Worm (Caenorhabditis elegans) whole organism, L1 larva: ENCODE data around the gene srt-32.
A peak's percentile ranks its signal among the peaks of the same experiment; 100 is the strongest.

Experiments
- C34B4.2 ChIP-seq: sonication (generic microtip); optimal IDR thresholded peaks from 2 replicates; lab custom pipeline; 2017; ENCODE audit warnings: mild to moderate bottlenecking, missing genetic modification characterization, missing compliant biosample characterization
- ceh-8 ChIP-seq: fragments of 200-800 bp; sonication (Bioruptor generic); optimal IDR thresholded peaks from 2 replicates; lab custom pipeline; 2018; ENCODE audit warnings: mild to moderate bottlenecking, missing genetic modification characterization, moderate library complexity, missing compliant biosample characterization
- ceh-90 ChIP-seq: sonication (generic microtip); optimal IDR thresholded peaks from 2 replicates; lab custom pipeline; 2016; ENCODE audit warnings: missing genetic modification characterization, missing compliant biosample characterization
- dpl-1 ChIP-seq, 3 experiments: fragments of 150-350 bp in 2 of 3; sonication (generic microtip) in 1 of 3; optimal IDR thresholded peaks; 2 replicates each; lab custom pipeline; 2014 to 2017; ENCODE audit warnings: missing biosample characterization in 3 of 3, missing genetic modification characterization in 3 of 3, missing genetic modification reagents in 3 of 3
- efl-1 ChIP-seq, 4 experiments: fragments of 150-350 bp; optimal IDR thresholded peaks in 3 of 4; peaks in 1 of 4; 1 replicate in 1 of 4; 2 replicates in 3 of 4; lab custom pipeline; 2014; ENCODE audit warnings: missing biosample characterization in 2 of 4, missing genetic modification characterization in 2 of 4, missing genetic modification reagents in 2 of 4
- egl-27 ChIP-seq, 2 experiments: fragments of 150-350 bp in 1 of 2; sonication (generic microtip); optimal IDR thresholded peaks; 3 replicates each; lab custom pipeline; 2017 to 2018; ENCODE audit warnings: missing biosample characterization in 2 of 2, missing genetic modification characterization in 2 of 2, missing genetic modification reagents in 2 of 2
- elt-2 ChIP-seq: sonication (generic microtip); optimal IDR thresholded peaks from 2 replicates; lab custom pipeline; 2016; ENCODE audit warnings: missing genetic modification characterization, mild to moderate bottlenecking, inconsistent platforms, missing compliant biosample characterization, missing genetic modification reagents
- fkh-10 ChIP-seq: sonication (generic microtip); optimal IDR thresholded peaks from 2 replicates; lab custom pipeline; 2017; ENCODE audit warnings: missing biosample characterization, missing genetic modification reagents, missing genetic modification characterization
- fkh-4 ChIP-seq: sonication (generic microtip); optimal IDR thresholded peaks from 2 replicates; lab custom pipeline; 2016; ENCODE audit warnings: missing compliant biosample characterization, missing genetic modification characterization, borderline replicate concordance
- fkh-8 ChIP-seq: sonication (generic microtip); optimal IDR thresholded peaks from 2 replicates; lab custom pipeline; 2016; ENCODE audit warnings: mild to moderate bottlenecking, missing genetic modification characterization, missing compliant biosample characterization
- lin-14 ChIP-seq: fragments of 200-800 bp; sonication (Bioruptor generic); optimal IDR thresholded peaks from 2 replicates; lab custom pipeline; 2018; ENCODE audit warnings: mild to moderate bottlenecking, missing genetic modification characterization, moderate library complexity, missing compliant biosample characterization
- lin-15B ChIP-seq: fragments of 150-350 bp; sonication (generic microtip); optimal IDR thresholded peaks from 3 replicates; lab custom pipeline; 2014; ENCODE audit warnings: missing biosample characterization, missing genetic modification characterization
- lin-35 ChIP-seq, 2 experiments: fragments of 150-350 bp; optimal IDR thresholded peaks; 2 replicates each; lab custom pipeline; 2014; ENCODE audit warnings: missing biosample characterization in 2 of 2, missing genetic modification characterization in 2 of 2, missing genetic modification reagents in 2 of 2
- lin-39 ChIP-seq: fragments of 150-350 bp; optimal IDR thresholded peaks from 2 replicates; lab custom pipeline; 2014; ENCODE audit warnings: missing biosample characterization, missing genetic modification reagents, missing genetic modification characterization
- lsy-2 ChIP-seq, 2 experiments: fragments of 150-350 bp; optimal IDR thresholded peaks; 2 replicates each; lab custom pipeline; 2014; ENCODE audit warnings: missing biosample characterization in 2 of 2, missing genetic modification characterization in 2 of 2
- mep-1 ChIP-seq: fragments of 150-350 bp; optimal IDR thresholded peaks from 2 replicates; lab custom pipeline; 2014; ENCODE audit warnings: missing biosample characterization, missing genetic modification characterization
- nhr-11 ChIP-seq: fragments of 150-350 bp; optimal IDR thresholded peaks from 2 replicates; lab custom pipeline; 2014; ENCODE audit warnings: missing biosample characterization, missing genetic modification characterization
- nhr-20 ChIP-seq: sonication (generic microtip); optimal IDR thresholded peaks from 2 replicates; lab custom pipeline; 2016; ENCODE audit warnings: mild to moderate bottlenecking, missing genetic modification characterization, missing compliant biosample characterization
- nhr-47 ChIP-seq: sonication (generic microtip); optimal IDR thresholded peaks from 2 replicates; lab custom pipeline; 2016; ENCODE audit warnings: mild to moderate bottlenecking, missing genetic modification characterization, moderate library complexity, missing compliant biosample characterization
- nhr-77 ChIP-seq: fragments of 150-350 bp; optimal IDR thresholded peaks from 2 replicates; lab custom pipeline; 2014; ENCODE audit warnings: missing biosample characterization, missing genetic modification characterization
- nhr-84 ChIP-seq: sonication (generic microtip); optimal IDR thresholded peaks from 2 replicates; lab custom pipeline; 2017; ENCODE audit warnings: missing biosample characterization, missing genetic modification characterization
- pax-3 ChIP-seq: fragments of 200-800 bp; sonication (Bioruptor generic); optimal IDR thresholded peaks from 2 replicates; lab custom pipeline; 2018; ENCODE audit warnings: mild to moderate bottlenecking, missing genetic modification characterization, moderate library complexity, missing compliant biosample characterization
- rnt-1 ChIP-seq: sonication (generic microtip); optimal IDR thresholded peaks from 2 replicates; lab custom pipeline; 2016; ENCODE audit warnings: mild to moderate bottlenecking, missing genetic modification characterization, moderate library complexity, missing compliant biosample characterization
- skn-1 ChIP-seq: fragments of 150-350 bp; optimal IDR thresholded peaks from 2 replicates; lab custom pipeline; 2014; ENCODE audit warnings: missing biosample characterization, missing genetic modification characterization
- snu-23 ChIP-seq: sonication (generic microtip); optimal IDR thresholded peaks from 2 replicates; lab custom pipeline; 2016; ENCODE audit warnings: missing genetic modification characterization, missing compliant biosample characterization
- sox-4 ChIP-seq: sonication (generic microtip); optimal IDR thresholded peaks from 2 replicates; lab custom pipeline; 2016; ENCODE audit warnings: missing genetic modification characterization, missing compliant biosample characterization
- xbp-1 ChIP-seq: sonication (generic microtip); optimal IDR thresholded peaks from 2 replicates; lab custom pipeline; 2016; ENCODE audit warnings: missing genetic modification characterization, missing compliant biosample characterization
- zip-4 ChIP-seq: fragments of 200-800 bp; sonication (Bioruptor generic); optimal IDR thresholded peaks from 2 replicates; lab custom pipeline; 2018; ENCODE audit warnings: mild to moderate bottlenecking, missing genetic modification characterization, moderate library complexity, missing compliant biosample characterization

The srt-32 gene

DNA sequence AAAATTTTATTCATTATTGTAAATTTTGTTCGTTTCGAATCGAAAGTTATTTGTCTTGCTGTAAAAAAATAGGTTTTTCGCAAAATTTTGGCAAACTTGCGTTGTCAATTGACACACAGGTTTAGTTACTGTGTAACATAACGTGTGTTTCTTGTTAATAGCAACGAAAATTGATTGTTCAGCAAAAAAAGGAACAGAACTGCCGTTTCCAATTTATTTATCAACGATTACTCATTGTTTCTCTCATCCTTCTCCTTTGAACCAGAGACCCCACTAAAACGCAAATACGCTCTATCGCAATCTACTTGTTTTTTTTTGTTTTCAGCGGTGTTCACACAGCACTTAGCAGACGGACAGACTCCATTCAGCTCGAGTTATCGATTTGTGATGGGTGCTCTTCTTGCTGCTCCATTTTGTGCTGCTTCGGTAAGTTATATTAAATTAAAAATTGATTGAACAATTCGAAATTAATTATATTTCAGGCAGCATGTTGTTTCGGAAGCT, 38.3 kb downstream of the srt-32 start, which contains the start of gene R11H6.2 (continued):
- TF ChIP-seq zip-4 (GFP tag; lab: Kevin White, UChicago) (no peak), nhr-84 (tag; lab: Kevin White, UChicago) (no peak), dpl-1 (GFP tag; optimal IDR thresholded peaks at IDR 0.05; lab: Kevin White, UChicago) (peak in 1 of 3 experiments; percentile 52), fkh-4 (tag; lab: Kevin White, UChicago) (no peak), lin-35 (GFP tag; optimal IDR thresholded peaks at IDR 0.05; lab: Kevin White, UChicago) (peak; percentile 19 to 45), C34B4.2 (tag; lab: Kevin White, UChicago) (no peak), egl-27 (tag; optimal IDR thresholded peaks at IDR 0.05; lab: Kevin White, UChicago) (no peak), lin-15B (tag; lab: Kevin White, UChicago) (no peak), skn-1 (tag; lab: Kevin White, UChicago) (no peak), sox-4 (no peak), ceh-8 (no peak), ceh-90 (no peak), nhr-20 (tag; lab: Kevin White, UChicago) (no peak), lin-14 (GFP tag; lab: Kevin White, UChicago) (peak; percentile 81), nhr-77 (tag; lab: Kevin White, UChicago) (no peak), efl-1 (optimal IDR thresholded peaks at IDR 0.05; lab: Kevin White, UChicago) (peak; percentile 16 to 35), efl-1 (GFP tag; optimal IDR thresholded peaks at IDR 0.05 in 1 of 2; lab: Kevin White, UChicago) (peak; percentile 36 to 51), elt-2 (no peak), mep-1 (peak; percentile 27), fkh-8 (no peak), nhr-11 (no peak), rnt-1 (peak; percentile 31), fkh-10 (GFP tag; lab: Kevin White, UChicago) (no peak), lin-39 (tag; lab: Kevin White, UChicago) (no peak)

DNA sequence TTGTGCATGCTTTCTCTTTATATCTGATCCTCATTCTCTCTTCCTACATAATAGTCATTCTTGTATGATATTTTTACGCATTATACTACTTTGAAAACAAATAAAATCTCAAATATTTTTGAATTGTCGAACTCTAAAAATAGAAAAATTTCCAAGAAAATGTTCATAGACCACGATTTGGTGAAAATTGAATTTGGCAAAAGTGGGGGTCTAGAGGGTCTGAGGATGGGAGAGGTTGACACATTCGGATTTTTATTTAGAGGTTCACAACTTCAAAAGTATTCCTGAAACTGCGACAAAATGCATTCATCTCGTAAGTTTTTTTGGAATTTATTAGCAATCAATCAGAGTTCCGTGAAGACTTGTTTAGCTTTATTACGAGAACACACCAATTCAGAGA, 40.6 kb downstream of the srt-32 start, which contains the start of gene glb-22:
Gene glb-22 (plus strand): TSS at position 301 of the 400 bp plus-strand sequence.
- no peak for TF ChIP-seq snu-23
- TF ChIP-seq pax-3 (tag; lab: Kevin White, UChicago) = no peak

DNA sequence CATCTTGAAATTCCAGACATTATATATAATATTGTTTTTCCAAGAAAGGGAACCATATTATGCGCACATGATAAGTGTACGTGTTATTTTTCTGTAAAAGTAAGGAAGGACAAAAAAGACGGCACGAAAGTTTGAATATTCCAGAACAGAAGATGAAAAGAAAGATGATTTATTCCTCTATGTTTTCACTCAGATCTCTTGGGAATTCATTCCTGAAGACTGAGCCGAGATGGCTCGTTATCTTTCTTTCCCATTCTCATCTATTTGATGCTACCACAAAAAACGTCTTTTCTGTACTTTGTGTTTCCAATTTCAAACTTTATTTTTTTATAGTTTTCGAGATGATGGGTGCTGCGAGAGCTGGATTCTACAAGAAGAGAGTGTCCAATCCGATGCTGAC, 44.3 kb downstream of the srt-32 start:
- TF ChIP-seq nhr-47 (tag; lab: Kevin White, UChicago) = no peak
- TF ChIP-seq lin-14 (GFP tag; lab: Kevin White, UChicago) = peak; percentile 38

DNA sequence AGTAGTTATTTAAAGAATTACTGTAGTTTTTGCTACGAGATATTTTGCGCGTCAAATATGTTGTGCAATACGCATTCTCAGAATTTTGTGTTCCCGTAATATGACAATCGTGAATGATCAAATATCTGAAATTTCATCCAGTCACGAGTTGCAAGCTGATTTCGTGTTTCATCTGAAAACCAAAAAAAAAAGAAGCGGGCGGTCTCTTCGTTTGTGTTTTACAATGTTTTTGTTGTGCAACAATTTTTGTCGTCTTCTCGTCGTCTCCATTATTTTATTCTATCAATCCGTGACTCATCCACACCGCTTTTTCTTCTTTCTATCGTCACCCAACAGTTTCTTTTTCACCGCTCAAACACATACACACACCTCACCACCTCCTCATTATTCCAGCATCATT, 50.2 kb downstream of the srt-32 start, which contains the start of gene R11H6.4:
Gene R11H6.4 (plus strand): TSS at position 301 of the 400 bp plus-strand sequence.
- TF ChIP-seq lsy-2 (tag; optimal IDR thresholded peaks at IDR 0.05; lab: Kevin White, UChicago) = no peak

DNA sequence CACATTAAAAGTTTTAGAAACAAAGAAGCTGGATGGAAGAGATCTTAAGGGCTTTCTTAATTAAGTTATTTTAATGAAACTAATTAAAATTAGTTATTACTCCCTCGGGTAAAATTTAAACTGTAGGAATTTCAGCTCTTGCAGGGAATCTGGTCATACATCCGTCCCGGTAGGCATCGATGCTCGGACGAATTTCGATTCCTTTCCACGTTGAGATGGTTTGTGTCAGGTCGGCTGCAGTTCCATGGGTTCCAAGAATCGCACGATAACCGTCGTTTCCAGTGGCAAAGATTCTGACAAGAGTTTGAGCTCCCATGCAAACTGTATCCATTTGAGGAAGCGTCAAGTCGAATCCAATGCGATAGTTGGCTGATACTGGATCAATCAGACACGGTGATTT, 51.4 kb downstream of the srt-32 start:
- TF ChIP-seq xbp-1 (tag; lab: Kevin White, UChicago) (no peak), efl-1 (optimal IDR thresholded peaks at IDR 0.05; lab: Kevin White, UChicago) (no peak), efl-1 (GFP tag; optimal IDR thresholded peaks at IDR 0.05 in 1 of 2; lab: Kevin White, UChicago) (peak in 1 of 2 experiments; percentile 63)
